Worm (Caenorhabditis elegans): ENCODE measurements around the gene fbxb-87.

DNA sequence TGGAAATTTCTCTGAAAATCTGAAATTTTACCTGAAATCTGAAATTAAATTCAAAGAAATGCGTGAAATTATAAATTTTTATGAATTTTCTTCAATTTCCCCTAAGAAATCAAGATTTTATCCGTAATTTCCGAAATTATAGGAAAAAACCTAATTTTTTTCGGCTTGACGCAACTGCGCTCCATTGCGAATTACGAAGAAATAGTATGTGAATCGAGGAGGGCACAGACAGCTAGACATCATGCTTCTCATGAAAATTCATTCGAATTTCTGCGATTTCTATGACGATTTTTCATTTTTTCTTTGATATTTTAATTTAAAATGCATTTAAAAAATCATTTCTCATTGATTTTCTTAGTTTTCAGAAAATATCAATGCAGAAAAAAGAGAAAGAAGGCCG, 12.3 kb upstream of the fbxb-87 start:
- TF ChIP-seq ztf-23 (GFP tag; IDR thresholded peaks at IDR 0.05): no peak
- no peak for TF ChIP-seq ztf-29 (GFP tag; IDR thresholded peaks at IDR 0.05)
- TF ChIP-seq klf-2 (GFP tag; conservative IDR thresholded peaks at IDR 0.05): no peak
- no peak for TF ChIP-seq T22C8.4 (GFP tag; IDR thresholded peaks at IDR 0.05)
- no peak for TF ChIP-seq flt-1 (GFP tag; IDR thresholded peaks at IDR 0.05)
- TF ChIP-seq cog-1 (tag; optimal IDR thresholded peaks at IDR 0.05): no peak
- TF ChIP-seq med-1 (GFP tag; optimal IDR thresholded peaks at IDR 0.05; ENCODE audit: insufficient read depth): no peak
